Comparison of ENCODE assay signal across 2 fruit fly cellular contexts in genomic region chr3R:4301485-4301884, dm6.
A peak's percentile ranks its signal among the peaks of the same experiment; 100 is the strongest.
TF ChIP-seq lines count a peak whose summit lies in the region.

No protein-coding gene starts in this region.

- TF ChIP-seq CTCF in whole organism, embryonic (GFP tag; optimal IDR thresholded peaks at IDR 0.05; lab: Kevin White, UChicago): no peak

TF ChIP-seq in whole organism, embryonic, 481 proteins besides CTCF, POLR2A, EP300 and RAD21:
- TF ChIP-seq CG15011 (GFP tag; optimal IDR thresholded peaks at IDR 0.05; lab: Kevin White, UChicago) (no peak), CG2199 (GFP tag; IDR thresholded peaks at IDR 0.05; lab: Robert Waterston, UW) (0 out of 3 replicates have a peak, but pooled peaks have one; percentile 29), grn (GFP tag; optimal IDR thresholded peaks at IDR 0.05; lab: Kevin White, UChicago) (peak; percentile 54), sug (tag; optimal IDR thresholded peaks at IDR 0.05; lab: Kevin White, UChicago) (peak; percentile 36), mirr (GFP tag; optimal IDR thresholded peaks at IDR 0.05; lab: Kevin White, UChicago) (peak; percentile 45), gcm (GFP tag; optimal IDR thresholded peaks at IDR 0.05; lab: Kevin White, UChicago) (no peak), exex (tag; optimal IDR thresholded peaks at IDR 0.05; lab: Kevin White, UChicago) (peak; percentile 35), CG13894 (tag; optimal IDR thresholded peaks at IDR 0.05; lab: Kevin White, UChicago) (peak; percentile 30)
TF ChIP-seq in whole organism, embryonic: peak in this region for 6.

TF ChIP-seq in whole organism, prepupa, 60 proteins besides CTCF, POLR2A, EP300 and RAD21:
- no peak for TF ChIP-seq CG11762 (GFP tag; optimal IDR thresholded peaks at IDR 0.05; lab: Kevin White, UChicago; ENCODE audit: insufficient read depth)
- peak; percentile 57 for TF ChIP-seq vri (GFP tag; optimal IDR thresholded peaks at IDR 0.05; lab: Kevin White, UChicago)
- peak; percentile 9 for TF ChIP-seq Eip78C (GFP tag; lab: Kevin White, UChicago)
- TF ChIP-seq svp (GFP tag; lab: Kevin White, UChicago): peak; percentile 64
